Worm (Caenorhabditis elegans): ENCODE measurements around the gene stdh-3.

Gene stdh-3

ce11 chrV:13906166-13906565 is 1.8 kb downstream of the stdh-3 start, which contains the start of gene stdh-1:
TSS of gene stdh-1 (plus strand) at chrV:13906492.
- TF ChIP-seq hmg-1.2 (GFP tag; IDR thresholded peaks at IDR 0.05), result peak; percentile 62; the same call in 1 of the 2 replicates
- peak; percentile 6 for TF ChIP-seq nhr-80 (tag; optimal IDR thresholded peaks at IDR 0.05)
- TF ChIP-seq pha-4 (tag; optimal IDR thresholded peaks at IDR 0.05), result no peak

ce11 chrV:13907557-13908104 is 3.2 kb downstream of the stdh-3 start:
- TF ChIP-seq ZK185.1 (tag; optimal IDR thresholded peaks at IDR 0.05; ENCODE audit: poor library complexity, severe bottlenecking), result peak; percentile 78
- peak; percentile 84 for TF ChIP-seq K11D2.4 (GFP tag; IDR thresholded peaks at IDR 0.05)
- no peak for TF ChIP-seq egrh-3 (GFP tag; IDR thresholded peaks at IDR 0.05)
- no peak for TF ChIP-seq snpc-3.4 (tag; optimal IDR thresholded peaks at IDR 0.05)
- TF ChIP-seq B0336.3 (GFP tag; IDR thresholded peaks at IDR 0.05), result peak; percentile 96
- 0 out of 2 replicates have a peak, but pooled peaks have one; percentile 75 for TF ChIP-seq ztf-28 (GFP tag; IDR thresholded peaks at IDR 0.05)
- TF ChIP-seq B0035.1 (tag; optimal IDR thresholded peaks at IDR 0.05), result peak; percentile 69
- TF ChIP-seq ztf-6 (GFP tag; IDR thresholded peaks at IDR 0.05), result no peak
- no peak for TF ChIP-seq F23B12.7 (tag; optimal IDR thresholded peaks at IDR 0.05; ENCODE audit: insufficient read depth)
- TF ChIP-seq lsy-27 (tag; optimal IDR thresholded peaks at IDR 0.05; ENCODE audit: borderline replicate concordance, insufficient read depth), result no peak
- peak; percentile 94 for TF ChIP-seq Y56A3A.18 (GFP tag; IDR thresholded peaks at IDR 0.05)
- TF ChIP-seq lin-35 (GFP tag; optimal IDR thresholded peaks at IDR 0.05), result peak in 1 of 3 experiments; percentile 55
- no peak for TF ChIP-seq nhr-120 (GFP tag; IDR thresholded peaks at IDR 0.05)
- no peak for TF ChIP-seq bed-1 (GFP tag; IDR thresholded peaks at IDR 0.05)
- TF ChIP-seq nhr-179 (tag; optimal IDR thresholded peaks at IDR 0.05), result no peak
- no peak for TF ChIP-seq sdz-38 (tag; optimal IDR thresholded peaks at IDR 0.05)
- TF ChIP-seq lir-1 (GFP tag; conservative IDR thresholded peaks at IDR 0.05), result peak; percentile 73
- peak; percentile 92 for TF ChIP-seq F52B5.7 (tag; optimal IDR thresholded peaks at IDR 0.05)
- TF ChIP-seq atf-7 (tag; optimal IDR thresholded peaks at IDR 0.05), result peak; percentile 90
- peak; percentile 4 to 34 for TF ChIP-seq let-607 (tag; optimal IDR thresholded peaks at IDR 0.05)
- no peak for TF ChIP-seq tbx-9 (tag; optimal IDR thresholded peaks at IDR 0.05; ENCODE audit: borderline replicate concordance)
- peak; percentile 76 for TF ChIP-seq ztf-22 (GFP tag; optimal IDR thresholded peaks at IDR 0.05)
- TF ChIP-seq nfya-2 (GFP tag; IDR thresholded peaks at IDR 0.05), result no peak
- peak; percentile 64; the same call in 1 of the 2 replicates for TF ChIP-seq Y79H2A.3 (GFP tag; conservative IDR thresholded peaks at IDR 0.05)
- peak; percentile 76 for TF ChIP-seq gei-17 (GFP tag; optimal IDR thresholded peaks at IDR 0.05)
- no peak; the same call in 1 of the 2 replicates for TF ChIP-seq B0019.2 (GFP tag; conservative IDR thresholded peaks at IDR 0.05)
- TF ChIP-seq madf-6 (GFP tag; IDR thresholded peaks at IDR 0.05), result no peak; the same call in 1 of the 2 replicates
- TF ChIP-seq pbrm-1 (GFP tag; IDR thresholded peaks at IDR 0.05), result peak; percentile 61; the same call in 1 of the 2 replicates
- peak; percentile 19; the same call in 1 of the 2 replicates for TF ChIP-seq rcor-1 (GFP tag; IDR thresholded peaks at IDR 0.05)
- TF ChIP-seq mel-28 (tag; optimal IDR thresholded peaks at IDR 0.05; ENCODE audit: borderline replicate concordance), result peak; percentile 88
- TF ChIP-seq mcd-1 (GFP tag; IDR thresholded peaks at IDR 0.05), result peak; percentile 70
- no peak for TF ChIP-seq hlh-26 (GFP tag; conservative IDR thresholded peaks at IDR 0.05)
- TF ChIP-seq nhr-90 (tag; optimal IDR thresholded peaks at IDR 0.05), result peak; percentile 94
- TF ChIP-seq nfya-1 (tag; optimal IDR thresholded peaks at IDR 0.05; ENCODE audit: borderline replicate concordance, insufficient read depth), result no peak
- TF ChIP-seq rec-8 (tag; optimal IDR thresholded peaks at IDR 0.05), result no peak
- TF ChIP-seq snpc-1.3 (tag; optimal IDR thresholded peaks at IDR 0.05; ENCODE audit: insufficient read depth), result no peak
- TF ChIP-seq attf-5 (GFP tag; optimal IDR thresholded peaks at IDR 0.05), result peak; percentile 68
- TF ChIP-seq unc-130 (GFP tag; optimal IDR thresholded peaks at IDR 0.05), result no peak
- TF ChIP-seq madf-3 (GFP tag; IDR thresholded peaks at IDR 0.05), result peak; percentile 69
- TF ChIP-seq lin-54 (GFP tag; optimal IDR thresholded peaks at IDR 0.05), result peak; percentile 63
- no peak for TF ChIP-seq fkh-3 (tag; optimal IDR thresholded peaks at IDR 0.05)
